Fruit fly (Drosophila melanogaster): ENCODE data around the gene CG11327.
A peak's percentile ranks its signal among the peaks of the same experiment; 100 is the strongest.

CG11327 gene

dm6 chr2L:6667719-6668325 lies 18.7 kb downstream of the CG11327 start, which contains the start of gene Galt (continued):
- TF ChIP-seq row (GFP tag; IDR thresholded peaks at IDR 0.05), result peak; percentile 78
- peak; percentile 33 for TF ChIP-seq CG2116 (GFP tag; optimal IDR thresholded peaks at IDR 0.05)
- TF ChIP-seq CG7271 (tag; optimal IDR thresholded peaks at IDR 0.05), result peak; percentile 35
- peak; percentile 39 for TF ChIP-seq wek (GFP tag; optimal IDR thresholded peaks at IDR 0.05)
- peak; percentile 26 for TF ChIP-seq Meics (GFP tag; optimal IDR thresholded peaks at IDR 0.05)
- no peak for TF ChIP-seq Side (GFP tag; optimal IDR thresholded peaks at IDR 0.05)
- peak; percentile 10; the same call in 1 of the 2 replicates for TF ChIP-seq amos (GFP tag; IDR thresholded peaks at IDR 0.05; ENCODE audit: partially characterized antibody)
- TF ChIP-seq fd102C (GFP tag; optimal IDR thresholded peaks at IDR 0.05), result no peak
- TF ChIP-seq CG15479 (GFP tag; optimal IDR thresholded peaks at IDR 0.05), result peak; percentile 59
- peak; percentile 34 for TF ChIP-seq CG9797 (GFP tag; optimal IDR thresholded peaks at IDR 0.05)
- TF ChIP-seq chinmo (GFP tag; IDR thresholded peaks at IDR 0.05; ENCODE audit: partially characterized antibody), result peak; percentile 90; the same call in 3 of the 4 replicates
- TF ChIP-seq CG5245 (GFP tag; optimal IDR thresholded peaks at IDR 0.05), result no peak
- TF ChIP-seq Med (GFP tag), result peak; percentile 78
- TF ChIP-seq CG11093 (GFP tag; IDR thresholded peaks at IDR 0.05), result no peak
- peak; percentile 48 for TF ChIP-seq caup (GFP tag; optimal IDR thresholded peaks at IDR 0.05; ENCODE audit: severe bottlenecking)
- TF ChIP-seq Xbp1 (GFP tag; optimal IDR thresholded peaks at IDR 0.05), result peak; percentile 28
- TF ChIP-seq CG4404 (GFP tag; IDR thresholded peaks at IDR 0.05), result no peak
- peak; percentile 63 for TF ChIP-seq unc-4 (GFP tag; IDR thresholded peaks at IDR 0.05; ENCODE audit: partially characterized antibody)
- peak; percentile 5 for TF ChIP-seq Lhr (GFP tag; optimal IDR thresholded peaks at IDR 0.05)
- TF ChIP-seq bcd (GFP tag; optimal IDR thresholded peaks at IDR 0.05), result peak; percentile 13
- peak; percentile 84 for TF ChIP-seq CG34224 (GFP tag; IDR thresholded peaks at IDR 0.05; ENCODE audit: partially characterized antibody)
- no peak for TF ChIP-seq zfh1 (GFP tag; IDR thresholded peaks at IDR 0.05)
- TF ChIP-seq CG1233 (GFP tag; optimal IDR thresholded peaks at IDR 0.05), result peak; percentile 46
- no peak for TF ChIP-seq CG7928 (GFP tag; optimal IDR thresholded peaks at IDR 0.05)
- peak; percentile 52; the same call in 1 of the 2 replicates for TF ChIP-seq inv (GFP tag; IDR thresholded peaks at IDR 0.05; ENCODE audit: partially characterized antibody)
- TF ChIP-seq CG32532 (GFP tag; IDR thresholded peaks at IDR 0.05), result peak; percentile 12; the same call in 1 of the 2 replicates
- peak; percentile 14 for TF ChIP-seq Nf-YB (GFP tag; optimal IDR thresholded peaks at IDR 0.05)
- peak; percentile 79 for TF ChIP-seq sug (tag; optimal IDR thresholded peaks at IDR 0.05)
- peak; percentile 17 for TF ChIP-seq CG4424 (GFP tag; optimal IDR thresholded peaks at IDR 0.05)
- peak; percentile 93 for TF ChIP-seq nerfin-1 (tag; optimal IDR thresholded peaks at IDR 0.05)
- TF ChIP-seq Ets65A (GFP tag), result peak; percentile 82
- TF ChIP-seq CG6654 (GFP tag; optimal IDR thresholded peaks at IDR 0.05), result no peak
- TF ChIP-seq B-H2 (GFP tag; optimal IDR thresholded peaks at IDR 0.05), result peak; percentile 44
- TF ChIP-seq Ada2b (GFP tag; IDR thresholded peaks at IDR 0.05), result peak; percentile 21; the same call in 1 of the 2 replicates
- peak; percentile 47 for TF ChIP-seq CrebB (tag; optimal IDR thresholded peaks at IDR 0.05)
- peak; percentile 51; the same call in 1 of the 2 replicates for TF ChIP-seq vvl (GFP tag; IDR thresholded peaks at IDR 0.05)
- no peak for TF ChIP-seq CG3407 (GFP tag; optimal IDR thresholded peaks at IDR 0.05)
- peak; percentile 69 for TF ChIP-seq CG8924 (tag; optimal IDR thresholded peaks at IDR 0.05)
- peak; percentile 19 for TF ChIP-seq lbe (GFP tag; optimal IDR thresholded peaks at IDR 0.05)
- peak; percentile 2 for TF ChIP-seq Fer3 (tag; optimal IDR thresholded peaks at IDR 0.05)
- no peak for TF ChIP-seq CG18764 (GFP tag; optimal IDR thresholded peaks at IDR 0.05)
- peak; percentile 54 for TF ChIP-seq CG7987 (GFP tag; optimal IDR thresholded peaks at IDR 0.05)
- peak; percentile 68 for TF ChIP-seq lab (GFP tag; optimal IDR thresholded peaks at IDR 0.05)
- TF ChIP-seq Pdp1 (GFP tag; optimal IDR thresholded peaks at IDR 0.05), result peak in 1 of 2 experiments; percentile 25
- TF ChIP-seq sim (GFP tag; IDR thresholded peaks at IDR 0.05), result no peak
- no peak for TF ChIP-seq scrt (GFP tag; optimal IDR thresholded peaks at IDR 0.05)
- no peak for TF ChIP-seq fru (optimal IDR thresholded peaks at IDR 0.05)
- no peak; the same call in 2 of the 3 replicates for TF ChIP-seq CG14050 (GFP tag; IDR thresholded peaks at IDR 0.05)

Measured in whole organism, embryonic.